Worm (Caenorhabditis elegans): ENCODE results near the gene arrd-26.
"Not testable (repeated sequence)": the region's sequence is repeated elsewhere in the genome, so short reads cannot be mapped to it uniquely, and the experiment has no call there.

ce11 chrIV:2051195-2051594 is 14.8 kb upstream of the arrd-26 start, which contains the start of gene R05C11.4:
- TF ChIP-seq lin-15B (tag; optimal IDR thresholded peaks at IDR 0.05); mdt-29 (GFP tag; IDR thresholded peaks at IDR 0.05); aha-1 (tag); nhr-25 (tag; optimal IDR thresholded peaks at IDR 0.05; ENCODE audit: borderline replicate concordance, insufficient read depth); aly-2 (tag; optimal IDR thresholded peaks at IDR 0.05): not testable (repeated sequence)
